Worm (Caenorhabditis elegans) whole organism, dauer: ENCODE results near the gene dgk-3.

Experiments
- unc-62 ChIP-seq: sonication (generic microtip); optimal IDR thresholded peaks from 2 replicates; lab custom pipeline; 2017; ENCODE audit warnings: missing biosample characterization, missing genetic modification reagents, missing genetic modification characterization

dgk-3 gene

DNA sequence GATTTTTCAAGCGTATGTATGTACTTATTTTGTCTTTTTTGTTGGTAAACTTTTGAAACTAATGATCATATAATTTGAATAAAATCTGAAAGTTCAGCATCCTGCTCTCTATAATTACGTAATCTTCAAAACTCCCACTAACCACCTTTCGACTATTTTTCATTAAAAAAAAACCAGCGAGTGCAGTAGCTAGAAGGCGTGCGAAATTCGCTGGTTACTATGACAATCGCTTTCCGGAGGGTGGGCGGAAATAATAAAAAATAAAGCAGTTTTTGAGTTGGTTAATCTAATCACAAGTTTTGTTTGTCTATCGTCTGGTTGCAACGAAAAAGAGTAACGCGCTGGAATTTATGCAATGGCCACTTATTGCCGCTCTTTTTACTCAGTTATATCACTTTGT, 8.1 kb upstream of the dgk-3 start, which contains the start of gene irld-34:
irld-34 (plus strand) TSS at position 301 of the 400 bp plus-strand sequence.
- no peak for TF ChIP-seq unc-62

DNA sequence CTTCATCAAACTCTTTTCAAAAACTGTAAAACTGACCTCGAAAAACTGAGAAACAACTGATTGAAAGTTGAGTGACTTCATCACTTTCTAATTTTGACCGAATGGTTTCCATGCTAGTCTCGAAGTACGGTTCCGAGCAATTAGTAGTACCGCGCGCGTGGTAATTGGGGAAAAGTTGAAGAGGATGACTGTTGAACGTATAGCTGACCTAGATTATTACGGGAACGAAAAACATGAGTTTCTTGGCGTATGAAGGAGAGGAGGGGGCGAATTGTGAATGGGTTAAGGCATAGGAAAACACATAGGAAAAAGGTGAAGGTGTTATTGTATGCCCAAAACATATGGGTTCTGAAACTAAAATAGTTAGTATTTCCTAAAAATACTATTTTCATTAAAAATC, 1.3 kb upstream of the dgk-3 start, which contains the start of gene ptr-9:
ptr-9 (minus strand) TSS at position 101 of the 400 bp plus-strand sequence.
- TF ChIP-seq unc-62 = no peak

DNA sequence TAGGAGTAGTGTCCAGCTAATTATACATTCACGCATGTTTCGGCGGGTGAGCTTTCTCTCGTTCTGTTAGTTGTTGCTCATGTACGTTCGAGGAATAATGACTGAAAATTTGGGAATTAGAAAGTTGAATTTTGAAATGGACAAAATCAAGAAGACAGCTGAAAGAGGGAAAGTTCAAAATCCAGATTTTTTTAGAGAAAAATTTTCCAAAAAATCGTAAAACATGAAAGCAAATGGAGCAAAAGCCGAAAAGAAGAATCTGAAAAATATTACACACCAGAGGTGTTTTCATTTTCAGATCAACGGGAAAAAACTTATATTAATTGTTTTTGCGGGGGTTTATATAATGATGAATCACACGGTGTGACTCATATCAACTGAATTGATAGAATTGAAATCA, 9.8 kb downstream of the dgk-3 start, which contains the start of gene ina-1:
ina-1 (minus strand) TSS at position 101 of the 400 bp plus-strand sequence.
- TF ChIP-seq unc-62 = no peak

ce11 chrIII:9173239-9173638, 10.4 kb downstream of the dgk-3 start:
- TF ChIP-seq unc-62 = no peak

DNA sequence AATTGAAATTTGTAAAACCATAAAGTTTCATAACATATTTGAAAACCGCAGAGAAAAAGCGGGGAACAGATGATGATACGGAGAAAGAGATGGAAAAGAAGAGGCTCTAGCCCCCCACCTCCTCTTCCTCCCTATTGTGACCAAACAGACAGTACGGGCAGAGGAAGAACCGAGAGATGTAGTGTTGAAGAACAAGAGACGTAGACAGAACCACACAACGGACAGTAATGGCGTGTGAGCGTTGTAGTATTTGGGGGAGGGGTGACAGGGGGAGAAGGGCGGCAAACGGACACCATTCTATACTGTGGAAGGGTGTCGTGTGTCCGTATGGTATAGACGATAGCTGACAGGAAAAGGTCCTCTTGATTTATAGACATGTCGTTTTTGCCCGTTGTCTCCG, 13.1 kb downstream of the dgk-3 start:
- TF ChIP-seq unc-62 = no peak

DNA sequence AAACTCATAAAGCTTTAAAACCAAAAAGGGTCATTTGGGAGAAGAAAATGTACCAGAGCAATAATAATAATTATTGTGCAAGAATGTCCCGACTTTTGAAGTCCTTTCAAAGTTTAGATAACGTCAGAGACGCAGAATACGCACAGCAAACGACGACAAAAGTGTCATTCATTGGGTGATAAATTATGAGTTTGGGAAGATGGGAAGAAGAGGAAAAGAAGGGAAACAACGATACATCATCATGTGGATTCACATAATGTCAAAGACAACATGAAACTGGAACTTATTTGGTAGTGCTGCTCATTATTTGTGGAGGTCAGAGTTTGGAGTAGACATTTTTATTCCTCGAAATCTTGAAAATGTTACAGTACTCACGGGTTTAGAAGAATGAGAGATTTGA, 15.0 kb downstream of the dgk-3 start:
- TF ChIP-seq unc-62 = no peak

ce11 chrIII:9181246-9181645, 18.4 kb downstream of the dgk-3 start, which contains the start of gene tax-4:
TSS of gene tax-4 (plus strand) at chrIII:9181546.
- no peak for TF ChIP-seq unc-62

DNA sequence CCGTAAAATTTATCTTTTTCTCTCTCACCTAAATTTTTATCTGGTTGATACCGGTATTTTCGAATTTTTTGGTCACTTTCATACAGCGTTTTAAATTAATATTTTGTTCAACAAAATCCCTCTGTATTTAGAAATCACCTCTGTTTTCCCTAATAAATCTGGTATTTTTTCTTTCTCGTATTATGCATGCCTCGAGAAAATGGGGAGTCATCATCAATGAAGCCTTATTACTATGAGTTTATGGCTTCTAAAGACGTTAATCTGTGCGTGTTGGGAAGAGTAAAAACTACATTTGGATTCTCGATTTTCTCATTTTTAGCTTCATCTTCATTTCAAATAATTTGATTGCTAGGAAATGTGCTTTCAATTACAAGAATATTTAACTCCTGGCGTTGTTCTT, 22.9 kb downstream of the dgk-3 start, which contains the start of gene ZC84.7:
ZC84.7 (plus strand) TSS at position 301 of the 400 bp plus-strand sequence.
- no peak for TF ChIP-seq unc-62

DNA sequence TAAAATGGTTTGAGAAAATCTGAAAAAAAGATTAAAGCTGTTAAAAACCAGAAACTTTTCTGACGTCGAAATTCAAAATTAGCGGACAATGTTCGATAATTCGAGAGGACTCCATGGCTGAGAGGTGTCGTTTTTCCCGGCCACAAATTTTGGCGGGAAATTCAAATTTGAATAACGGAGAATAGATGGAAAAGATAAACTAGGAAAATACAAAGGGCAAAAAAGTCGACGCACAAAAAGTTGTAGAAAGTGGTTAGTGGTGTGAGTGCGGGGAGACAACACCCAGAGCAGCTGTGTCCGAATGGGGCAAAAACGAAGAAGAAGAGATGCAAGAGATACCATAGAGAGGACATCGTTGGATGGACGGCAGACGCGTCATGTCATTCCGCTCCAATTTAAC, 28.2 kb downstream of the dgk-3 start, which contains the start of gene cls-3:
cls-3 (minus strand) TSS at position 19 of the 400 bp plus-strand sequence.
- no peak for TF ChIP-seq unc-62

DNA sequence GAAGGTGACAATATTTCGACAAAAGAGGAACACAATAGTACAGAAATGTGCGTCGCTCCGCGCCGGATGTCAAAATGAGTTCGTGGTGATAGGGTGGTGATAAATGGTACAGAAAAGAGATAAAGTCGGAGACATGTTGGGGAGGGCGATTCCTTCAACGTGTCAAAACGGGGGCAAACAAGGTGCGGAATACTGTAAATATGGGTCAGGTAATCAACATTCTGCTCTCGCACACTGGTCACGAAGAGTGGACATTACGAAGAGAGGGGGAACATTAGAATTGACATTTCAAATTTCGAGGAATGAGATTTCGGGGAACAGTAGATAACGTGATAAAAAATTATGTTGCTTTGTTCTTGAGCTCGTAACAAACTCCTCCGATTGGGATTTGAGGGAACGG, 36.7 kb downstream of the dgk-3 start, which contains the start of gene ZC84.6:
ZC84.6 (minus strand) TSS at position 101 of the 400 bp plus-strand sequence.
- no peak for TF ChIP-seq unc-62

ce11 chrIII:9201977-9202376, 39.1 kb downstream of the dgk-3 start:
- TF ChIP-seq unc-62 = no peak

ce11 chrIII:9206185-9206584, 43.3 kb downstream of the dgk-3 start, which contains the start of gene ZC84.1:
TSS of gene ZC84.1 (minus strand) at chrIII:9206285.
- no peak for TF ChIP-seq unc-62

DNA sequence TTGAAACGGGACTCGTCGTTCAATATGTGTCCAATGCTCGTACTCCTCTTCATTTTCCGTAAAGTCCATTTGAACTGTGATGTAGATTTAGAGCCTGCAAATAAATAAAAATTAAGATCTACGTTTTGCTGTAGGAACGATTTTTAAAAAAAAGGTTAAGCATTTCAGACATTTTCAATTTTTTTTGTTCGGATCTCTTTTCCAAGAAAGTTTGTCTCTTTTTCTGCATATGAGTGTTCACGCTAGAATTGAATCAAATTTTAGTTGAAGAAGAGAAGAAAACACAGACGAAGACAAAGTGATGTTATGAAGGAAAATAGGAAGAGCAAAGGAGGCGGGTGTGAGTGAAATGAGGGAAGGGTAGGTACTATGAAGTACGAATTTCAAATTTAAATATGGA, 52.5 kb downstream of the dgk-3 start, which contains the start of gene npr-29:
npr-29 (minus strand) TSS at position 101 of the 400 bp plus-strand sequence.
- no peak for TF ChIP-seq unc-62
